Worm (Caenorhabditis elegans): ENCODE data around the gene F37C12.10.

F37C12.10 gene

ce11 chrIII:7140228-7140710 is 47.9 kb downstream of the F37C12.10 start:
- peak; percentile 78 for TF ChIP-seq ama-1 (optimal IDR thresholded peaks at IDR 0.05)
- TF ChIP-seq ceh-16 (tag; optimal IDR thresholded peaks at IDR 0.05): peak; percentile 17
- no peak for TF ChIP-seq nhr-129 (tag; optimal IDR thresholded peaks at IDR 0.05)
- TF ChIP-seq peb-1 (tag; optimal IDR thresholded peaks at IDR 0.05): no peak
- peak; percentile 12 for TF ChIP-seq F13H6.1 (tag; optimal IDR thresholded peaks at IDR 0.05)
- no peak for TF ChIP-seq ztf-1 (GFP tag; conservative IDR thresholded peaks at IDR 0.05)
- TF ChIP-seq nhr-10 (tag; optimal IDR thresholded peaks at IDR 0.05): no peak
- peak; percentile 29 for TF ChIP-seq nhr-21 (tag; optimal IDR thresholded peaks at IDR 0.05)
- TF ChIP-seq ceh-82 (tag; optimal IDR thresholded peaks at IDR 0.05): no peak
- no peak for TF ChIP-seq elt-3 (tag; optimal IDR thresholded peaks at IDR 0.05)
- peak; percentile 73 for TF ChIP-seq sma-3 (GFP tag; optimal IDR thresholded peaks at IDR 0.05)
- no peak for TF ChIP-seq nhr-237 (tag; optimal IDR thresholded peaks at IDR 0.05)
- peak; percentile 96 for TF ChIP-seq snpc-4 (tag; optimal IDR thresholded peaks at IDR 0.05)
- peak; percentile 21 for TF ChIP-seq gmeb-1 (tag; optimal IDR thresholded peaks at IDR 0.05)
- TF ChIP-seq zag-1 (tag; optimal IDR thresholded peaks at IDR 0.05): no peak
- TF ChIP-seq ZK546.5 (tag; optimal IDR thresholded peaks at IDR 0.05): no peak
- TF ChIP-seq alr-1 (tag; optimal IDR thresholded peaks at IDR 0.05): no peak
- no peak for TF ChIP-seq ztf-4 (tag; optimal IDR thresholded peaks at IDR 0.05)
- TF ChIP-seq lsy-2 (tag; optimal IDR thresholded peaks at IDR 0.05): peak in 1 of 2 experiments; percentile 53
- TF ChIP-seq elt-1 (tag; optimal IDR thresholded peaks at IDR 0.05): no peak
- no peak for TF ChIP-seq skn-1 (tag; optimal IDR thresholded peaks at IDR 0.05)
- TF ChIP-seq ztf-11 (tag; optimal IDR thresholded peaks at IDR 0.05): no peak
- TF ChIP-seq nhr-23 (tag; optimal IDR thresholded peaks at IDR 0.05): no peak
- peak; percentile 35 for TF ChIP-seq sma-9 (GFP tag; optimal IDR thresholded peaks at IDR 0.05)
- no peak for TF ChIP-seq sma-9 (tag; optimal IDR thresholded peaks at IDR 0.05)
- TF ChIP-seq lin-13 (GFP tag; optimal IDR thresholded peaks at IDR 0.05): peak; percentile 17
- TF ChIP-seq crh-2 (tag; optimal IDR thresholded peaks at IDR 0.05): peak; percentile 30
- no peak for TF ChIP-seq blmp-1 (tag; optimal IDR thresholded peaks at IDR 0.05; ENCODE audit: insufficient read depth)
- TF ChIP-seq fos-1 (tag; optimal IDR thresholded peaks at IDR 0.05): peak; percentile 2
- TF ChIP-seq nhr-12 (tag; optimal IDR thresholded peaks at IDR 0.05): no peak
- no peak for TF ChIP-seq unc-55 (GFP tag; optimal IDR thresholded peaks at IDR 0.05)

DNA sequence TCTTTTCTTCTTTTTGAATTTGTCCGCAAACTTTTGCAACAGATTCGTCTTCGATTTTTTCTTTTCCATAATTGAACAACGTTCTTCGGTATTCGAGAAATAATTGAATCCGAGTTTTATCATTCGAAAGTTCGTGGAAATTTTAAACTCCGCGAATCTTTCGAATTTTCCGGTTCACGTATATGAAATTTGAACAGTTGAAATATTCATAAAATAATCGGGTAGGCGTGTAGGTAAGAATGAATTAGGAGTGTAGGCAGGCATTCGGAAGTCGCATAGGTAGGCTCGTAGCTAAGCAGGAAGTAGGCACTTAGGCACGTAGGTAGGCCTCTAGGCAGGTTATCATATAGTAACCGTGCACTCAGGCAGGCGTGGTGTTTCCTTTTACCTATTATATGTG is 50.0 kb downstream of the F37C12.10 start, which contains the start of gene B0280.11:
TSS of gene B0280.11 (minus strand) at position 101 of the 400 bp plus-strand sequence.
- TF ChIP-seq ZK546.5 (tag; optimal IDR thresholded peaks at IDR 0.05) (no peak), skn-1 (tag; optimal IDR thresholded peaks at IDR 0.05) (no peak), alr-1 (tag; optimal IDR thresholded peaks at IDR 0.05) (no peak), aly-2 (tag; optimal IDR thresholded peaks at IDR 0.05) (no peak), snpc-4 (tag; optimal IDR thresholded peaks at IDR 0.05) (no peak), sem-4 (tag; optimal IDR thresholded peaks at IDR 0.05) (no peak), ceh-82 (tag; optimal IDR thresholded peaks at IDR 0.05) (no peak), dmd-4 (tag; optimal IDR thresholded peaks at IDR 0.05) (no peak), lin-39 (tag; optimal IDR thresholded peaks at IDR 0.05) (no peak), nhr-6 (tag; optimal IDR thresholded peaks at IDR 0.05) (no peak), ama-1 (optimal IDR thresholded peaks at IDR 0.05) (no peak), unc-55 (GFP tag; optimal IDR thresholded peaks at IDR 0.05) (no peak), zag-1 (tag; optimal IDR thresholded peaks at IDR 0.05) (no peak), ceh-16 (tag; optimal IDR thresholded peaks at IDR 0.05) (no peak), nhr-25 (tag; optimal IDR thresholded peaks at IDR 0.05) (no peak), blmp-1 (tag; optimal IDR thresholded peaks at IDR 0.05; ENCODE audit: insufficient read depth) (no peak), nhr-12 (tag; optimal IDR thresholded peaks at IDR 0.05) (no peak), nhr-23 (tag; optimal IDR thresholded peaks at IDR 0.05) (no peak), unc-62 (GFP tag; optimal IDR thresholded peaks at IDR 0.05) (no peak), elt-3 (tag; optimal IDR thresholded peaks at IDR 0.05) (no peak)

Measured in whole organism, L2 larva.